Worm (Caenorhabditis elegans) whole organism, dauer: ENCODE results near the gene F11E6.8.

Experiments used
- unc-62 ChIP-seq: sonication (generic microtip); optimal IDR thresholded peaks from 2 replicates; lab custom pipeline; 2017; ENCODE audit warnings: missing biosample characterization, missing genetic modification reagents, missing genetic modification characterization

The F11E6.8 gene

DNA sequence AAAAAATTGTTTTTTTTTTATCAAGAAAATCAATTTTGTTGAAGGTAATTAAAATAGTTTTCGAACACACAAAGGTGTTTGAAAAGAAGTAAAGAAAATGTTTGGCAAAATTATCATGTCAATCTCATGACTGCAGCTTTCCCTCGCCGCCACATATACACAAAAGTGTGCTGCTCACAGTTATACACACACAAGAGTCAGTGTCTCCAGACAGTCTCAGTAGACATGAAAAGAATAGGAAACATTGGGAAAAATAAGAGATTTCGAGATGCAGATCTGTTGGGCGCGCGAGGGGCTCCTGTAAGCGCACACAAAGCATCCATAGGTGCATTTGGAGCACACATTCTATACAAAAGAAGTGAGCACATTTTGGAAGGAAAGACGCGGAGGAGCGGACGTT is 2.0 kb downstream of the F11E6.8 start:
- TF ChIP-seq unc-62 (GFP tag; lab: Kevin White, UChicago): no peak

ce11 chrIV:17442503-17442902 is 7.8 kb downstream of the F11E6.8 start, which contains the start of gene F11E6.11:
TSS of gene F11E6.11 (plus strand) at chrIV:17442827.
- TF ChIP-seq unc-62 (GFP tag; lab: Kevin White, UChicago): no peak

- no peak for TF ChIP-seq unc-62 (GFP tag; lab: Kevin White, UChicago)
These were observed 9.1 kb downstream of the F11E6.8 start for ce11 chrIV:17441260-17441659.

DNA sequence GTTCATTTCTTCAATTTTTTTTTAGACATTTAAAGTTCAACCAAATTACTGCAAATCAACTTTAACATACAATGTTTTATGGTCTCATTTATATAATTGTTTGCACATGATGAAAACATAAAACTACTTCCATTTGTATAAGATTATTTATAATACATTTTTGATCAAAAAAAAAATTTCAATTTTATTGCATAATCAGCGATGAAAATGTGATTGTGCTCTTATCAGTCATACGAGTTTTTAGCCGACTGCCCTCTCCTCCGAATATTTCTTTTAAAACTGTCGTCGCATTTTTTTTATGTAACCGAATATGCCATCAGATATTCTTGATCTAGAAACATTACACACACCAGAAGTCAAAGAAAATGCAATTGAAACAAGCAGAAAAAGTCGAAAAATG is 9.9 kb downstream of the F11E6.8 start, which contains the start of gene F08A7.1:
Gene F08A7.1, plus strand, starts transcription at position 191 of the 400 bp plus-strand sequence.
- TF ChIP-seq unc-62 (GFP tag; lab: Kevin White, UChicago): no peak

DNA sequence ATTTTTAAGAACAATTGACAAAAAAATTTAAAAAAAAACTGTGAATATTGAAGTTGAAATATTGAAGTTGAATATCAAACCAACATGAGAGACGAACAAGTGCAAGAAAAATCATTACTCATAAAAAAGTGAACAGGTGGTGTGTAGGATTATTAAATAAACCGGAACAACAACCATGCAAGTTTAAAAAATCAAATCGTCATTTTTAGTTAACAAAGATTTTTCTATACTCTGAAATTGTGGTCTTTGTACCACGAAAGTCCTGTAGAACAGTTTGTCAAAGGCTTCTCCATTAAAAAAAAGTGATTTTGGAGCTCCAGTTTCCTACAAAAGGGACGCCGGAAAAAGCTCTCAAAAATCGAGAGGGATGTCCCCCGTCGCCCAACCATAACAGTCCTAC is 10.3 kb downstream of the F11E6.8 start, which contains the start of gene C06A12.19:
Gene C06A12.19, minus strand, starts transcription at position 101 of the 400 bp plus-strand sequence.
- no peak for TF ChIP-seq unc-62 (GFP tag; lab: Kevin White, UChicago)

DNA sequence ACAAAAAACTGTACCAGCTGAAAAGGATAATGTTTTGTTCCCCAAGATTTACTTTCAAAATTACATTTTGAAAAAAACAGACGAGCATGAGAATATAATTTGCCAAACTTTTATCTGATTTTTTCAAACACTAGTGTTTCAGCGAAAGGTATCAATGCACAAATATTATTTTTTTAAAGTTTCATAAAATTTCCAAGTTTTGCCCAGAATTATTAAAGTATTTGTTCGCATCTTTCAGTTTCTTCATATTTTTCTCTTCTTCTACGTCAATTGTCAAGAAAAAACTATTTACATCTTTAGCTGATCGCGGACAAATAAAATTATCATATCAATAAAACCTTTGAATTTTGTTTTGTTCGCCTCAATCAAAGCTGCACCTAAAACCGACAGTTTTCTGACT is 13.3 kb downstream of the F11E6.8 start, which contains the start of gene C06A12.8:
Gene C06A12.8, plus strand, starts transcription at position 301 of the 400 bp plus-strand sequence.
- no peak for TF ChIP-seq unc-62 (GFP tag; lab: Kevin White, UChicago)

DNA sequence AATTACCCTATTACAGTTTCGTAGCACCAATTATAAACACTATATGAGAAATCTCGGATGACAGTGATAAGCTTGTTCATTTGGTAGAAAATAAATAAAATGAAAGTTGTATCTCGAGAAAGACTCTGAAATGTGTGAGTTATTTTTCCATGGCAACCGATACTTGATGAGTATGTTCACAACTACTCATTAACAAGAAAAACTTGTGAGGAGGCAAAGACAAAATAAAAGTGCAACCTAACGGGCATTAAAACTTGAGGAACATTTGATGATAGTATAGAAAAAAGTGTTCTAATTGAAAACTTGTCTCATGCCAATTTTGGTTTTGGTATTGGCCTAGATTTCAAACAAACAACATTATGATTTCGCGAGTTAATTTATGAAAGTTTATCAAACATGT is 13.8 kb downstream of the F11E6.8 start, which contains the start of gene gcy-27:
Gene gcy-27, minus strand, starts transcription at position 101 of the 400 bp plus-strand sequence.
- TF ChIP-seq unc-62 (GFP tag; lab: Kevin White, UChicago): no peak

- no peak for TF ChIP-seq unc-62 (GFP tag; lab: Kevin White, UChicago)
These were observed 15.1 kb downstream of the F11E6.8 start for ce11 chrIV:17435228-17435627.

DNA sequence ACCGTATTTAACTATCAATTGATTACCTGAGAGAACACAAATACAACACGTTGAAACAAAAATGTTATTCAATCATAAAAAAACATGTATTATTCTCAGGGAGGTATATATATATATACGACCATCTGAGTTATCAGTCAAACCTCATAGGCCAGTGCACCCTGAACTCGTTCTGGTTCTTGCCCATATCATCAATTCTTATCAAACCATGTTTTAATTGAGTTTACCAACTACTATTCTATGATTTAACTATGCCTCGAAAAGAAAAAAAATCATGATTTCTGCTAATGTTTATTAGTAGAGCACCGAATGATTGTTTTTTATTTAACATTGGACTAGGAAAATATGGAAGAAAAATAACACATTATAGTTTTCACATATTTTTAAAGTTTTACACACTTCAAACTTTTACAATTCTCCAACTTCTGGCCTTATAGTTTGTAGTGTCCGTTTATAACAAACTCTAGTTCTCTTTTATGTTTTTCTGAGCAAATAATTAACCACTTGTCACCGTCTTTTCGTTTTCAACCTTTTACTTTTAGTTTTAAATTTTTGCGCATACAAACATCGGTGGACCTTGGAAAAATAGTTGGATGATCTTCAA is 18.0 kb downstream of the F11E6.8 start:
- no peak for TF ChIP-seq unc-62 (GFP tag; lab: Kevin White, UChicago)

ce11 chrIV:17431287-17431686 is 19.1 kb downstream of the F11E6.8 start, which contains the start of gene lact-6:
TSS of gene lact-6 (minus strand) at chrIV:17431387.
- no peak for TF ChIP-seq unc-62 (GFP tag; lab: Kevin White, UChicago)

- TF ChIP-seq unc-62 (GFP tag; lab: Kevin White, UChicago): no peak
These were observed 22.9 kb downstream of the F11E6.8 start, which contains the start of gene C06A12.3 for ce11 chrIV:17427423-17427822. TSS of gene C06A12.3 (plus strand) at chrIV:17427723.

DNA sequence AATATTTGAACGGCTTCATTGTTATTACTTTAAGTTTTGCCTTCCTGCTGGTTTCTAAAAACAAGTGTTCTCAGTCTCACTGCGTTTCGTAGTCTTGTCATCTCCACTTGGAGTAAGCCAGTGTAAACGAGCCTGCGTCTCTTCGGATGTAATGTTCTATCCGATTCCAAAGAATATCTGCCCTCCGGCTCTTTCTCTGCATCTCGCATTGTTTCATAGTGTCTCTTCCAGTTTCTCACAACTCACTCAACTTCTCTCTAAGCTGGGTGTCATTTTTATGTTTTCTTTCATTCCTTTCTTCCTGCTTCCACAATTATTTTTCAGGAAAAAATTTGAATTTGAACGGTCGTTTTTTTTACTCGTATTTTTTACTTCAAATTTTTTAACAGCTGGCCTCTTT is 23.4 kb downstream of the F11E6.8 start:
- no peak for TF ChIP-seq unc-62 (GFP tag; lab: Kevin White, UChicago)

DNA sequence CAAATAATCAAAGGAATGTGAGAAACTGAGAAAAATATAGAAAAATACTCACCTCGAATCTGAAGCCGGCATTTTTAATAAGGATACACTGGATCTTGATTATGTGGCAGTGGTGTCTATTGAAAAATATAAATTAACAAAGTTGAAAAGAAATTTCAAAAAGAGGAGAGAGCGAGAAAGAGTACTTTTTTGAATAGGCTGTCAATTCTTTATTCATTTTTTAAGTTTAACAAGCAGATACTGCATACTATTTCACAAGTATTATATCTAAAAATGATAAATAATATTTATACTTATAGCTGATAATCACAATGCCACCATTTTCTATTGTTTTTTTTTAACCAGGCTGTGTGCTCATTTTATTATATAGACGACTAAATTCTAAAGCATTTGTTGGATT is 32.6 kb downstream of the F11E6.8 start, which contains the start of gene npr-26:
Gene npr-26, minus strand, starts transcription at position 101 of the 400 bp plus-strand sequence.
- TF ChIP-seq unc-62 (GFP tag; lab: Kevin White, UChicago): no peak

ce11 chrIV:17413343-17413742 is 37.0 kb downstream of the F11E6.8 start:
- TF ChIP-seq unc-62 (GFP tag; lab: Kevin White, UChicago): no peak

DNA sequence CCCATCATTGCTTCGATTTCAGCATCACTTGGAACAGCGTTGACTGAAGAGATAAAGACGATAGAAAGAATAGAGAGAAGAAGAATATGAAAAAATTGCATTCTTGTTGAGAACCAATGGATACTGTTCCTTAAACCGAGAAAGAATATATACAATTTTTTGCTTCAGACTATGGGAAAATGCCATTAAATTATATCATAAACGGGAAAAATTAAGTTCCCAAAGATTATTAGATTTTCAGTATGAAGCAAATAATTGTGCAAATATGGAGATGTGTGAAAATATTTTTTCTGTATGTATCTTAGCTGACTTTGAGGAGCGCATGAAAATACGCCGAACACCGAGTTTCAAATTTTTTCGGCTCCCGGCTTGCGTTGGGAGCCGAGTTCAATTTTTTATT is 42.9 kb downstream of the F11E6.8 start, which contains the start of gene T02D1.9:
Gene T02D1.9, minus strand, starts transcription at position 101 of the 400 bp plus-strand sequence.
- TF ChIP-seq unc-62 (GFP tag; lab: Kevin White, UChicago): no peak

DNA sequence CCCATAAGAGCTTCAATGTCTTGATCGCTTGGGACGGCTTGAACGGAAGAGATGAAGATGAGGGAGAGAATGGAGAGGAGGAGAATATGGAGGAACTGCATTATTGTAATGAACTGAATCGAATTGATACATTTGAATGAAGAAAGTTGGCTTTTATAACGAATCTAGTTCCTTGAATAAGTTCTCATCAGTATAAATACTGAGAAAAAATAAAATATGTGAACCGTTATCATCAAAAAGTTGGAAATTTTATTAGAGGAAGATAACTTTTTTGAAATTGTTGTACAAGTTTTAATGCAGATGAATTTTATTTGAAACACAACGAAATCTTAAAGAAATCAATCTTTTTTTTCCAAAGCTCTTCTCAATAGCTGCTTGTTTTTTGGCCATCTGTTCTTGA is 43.3 kb downstream of the F11E6.8 start, which contains the start of gene T02D1.7:
Gene T02D1.7, minus strand, starts transcription at position 101 of the 400 bp plus-strand sequence.
- no peak for TF ChIP-seq unc-62 (GFP tag; lab: Kevin White, UChicago)

DNA sequence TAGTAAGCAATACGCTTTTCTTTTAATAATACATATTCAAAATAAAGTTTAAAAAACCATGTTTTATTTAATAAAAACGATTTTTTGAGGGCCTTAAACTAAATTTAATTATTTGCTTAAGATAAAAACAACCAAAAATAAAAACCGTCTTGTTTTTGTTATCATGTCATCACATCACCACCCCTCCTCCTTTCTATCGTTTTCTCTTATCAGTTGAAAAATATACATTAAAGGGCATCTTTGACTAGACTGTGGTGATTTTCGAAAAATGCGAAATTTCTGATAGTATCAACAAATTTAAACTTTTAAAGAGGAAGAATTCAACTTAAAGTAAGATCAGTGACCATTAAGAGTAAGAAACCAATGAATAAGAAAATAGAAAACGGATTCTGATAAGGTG is 44.2 kb downstream of the F11E6.8 start:
- TF ChIP-seq unc-62 (GFP tag; lab: Kevin White, UChicago): no peak
